Fruit fly (Drosophila melanogaster) whole organism, embryonic: ENCODE data around the gene Sema5c.

Experiments used
- CG7745 ChIP-seq: fragments of 200-800 bp; sonication (Bioruptor generic); optimal IDR thresholded peaks from 2 replicates; lab custom pipeline; 2018; ENCODE audit warnings: missing biosample characterization, mild to moderate bottlenecking, missing genetic modification characterization, moderate library complexity
- Optix ChIP-seq: fragments of 200-800 bp; sonication (Bioruptor generic); IDR thresholded peaks from 3 replicates; pipeline ENCODE4 v1.3.6; 2022; ENCODE audit warnings: missing biosample characterization, missing genetic modification characterization

- TF ChIP-seq CG7745 (tag; lab: Kevin White, UChicago) = no peak
- no peak for TF ChIP-seq Optix (GFP tag; lab: Robert Waterston, UW)
Measured at dm6 chr3L:12109045-12109632, 27.5 kb upstream of the Sema5c start.
